Fruit fly (Drosophila melanogaster): ENCODE data around the gene CG9259.

Gene CG9259

dm6 chr2L:21104326-21104725 is 15.2 kb downstream of the CG9259 start, which contains the start of the genes CG46307 and Nhe2:
CG46307 (plus strand) TSS chr2L:21104568.
Nhe2 (plus strand) TSS chr2L:21104568.
- TF ChIP-seq lola (GFP tag; optimal IDR thresholded peaks at IDR 0.05): no peak
- no peak for TF ChIP-seq br (GFP tag; optimal IDR thresholded peaks at IDR 0.05)
- no peak for TF ChIP-seq sage (GFP tag; optimal IDR thresholded peaks at IDR 0.05)
- TF ChIP-seq N (GFP tag; optimal IDR thresholded peaks at IDR 0.05): no peak
- no peak for TF ChIP-seq Myc (optimal IDR thresholded peaks at IDR 0.05)
- TF ChIP-seq jim (GFP tag; optimal IDR thresholded peaks at IDR 0.05): no peak
- no peak for TF ChIP-seq Hr78 (GFP tag; optimal IDR thresholded peaks at IDR 0.05)
- no peak for TF ChIP-seq ey (GFP tag; optimal IDR thresholded peaks at IDR 0.05)
- no peak for TF ChIP-seq Jra (GFP tag; optimal IDR thresholded peaks at IDR 0.05)
- TF ChIP-seq CrebA (GFP tag; optimal IDR thresholded peaks at IDR 0.05; ENCODE audit: borderline replicate concordance): no peak
- no peak for TF ChIP-seq woc (GFP tag; optimal IDR thresholded peaks at IDR 0.05)
- TF ChIP-seq Sp1 (GFP tag; optimal IDR thresholded peaks at IDR 0.05): no peak
- TF ChIP-seq CG32264 (GFP tag; optimal IDR thresholded peaks at IDR 0.05): no peak
- no peak for TF ChIP-seq foxo (GFP tag; optimal IDR thresholded peaks at IDR 0.05)
- TF ChIP-seq dsf (GFP tag; optimal IDR thresholded peaks at IDR 0.05; ENCODE audit: borderline replicate concordance): no peak
- TF ChIP-seq GATAd (GFP tag; optimal IDR thresholded peaks at IDR 0.05): no peak

dm6 chr2L:21105127-21105526 is 16.0 kb downstream of the CG9259 start:
- TF ChIP-seq sage (GFP tag; optimal IDR thresholded peaks at IDR 0.05): no peak
- TF ChIP-seq dsf (GFP tag; optimal IDR thresholded peaks at IDR 0.05; ENCODE audit: borderline replicate concordance): no peak
- no peak for TF ChIP-seq GATAd (GFP tag; optimal IDR thresholded peaks at IDR 0.05)
- TF ChIP-seq dl (GFP tag; optimal IDR thresholded peaks at IDR 0.05; ENCODE audit: insufficient read depth in 1 of 2, partially characterized antibody in 2 of 2): no peak
- TF ChIP-seq dmrt93B (GFP tag; optimal IDR thresholded peaks at IDR 0.05): no peak
- no peak for TF ChIP-seq Rel (GFP tag; optimal IDR thresholded peaks at IDR 0.05)
- no peak for TF ChIP-seq Rel (tag; optimal IDR thresholded peaks at IDR 0.05)
- TF ChIP-seq Dif (GFP tag; optimal IDR thresholded peaks at IDR 0.05; ENCODE audit: partially characterized antibody): no peak
- TF ChIP-seq pan (optimal IDR thresholded peaks at IDR 0.05): no peak
- no peak for TF ChIP-seq OdsH (GFP tag; optimal IDR thresholded peaks at IDR 0.05)
- TF ChIP-seq br (GFP tag; optimal IDR thresholded peaks at IDR 0.05): no peak
- no peak for TF ChIP-seq CG9705 (GFP tag; optimal IDR thresholded peaks at IDR 0.05)
- TF ChIP-seq brk (GFP tag; optimal IDR thresholded peaks at IDR 0.05): no peak
- TF ChIP-seq Myc (optimal IDR thresholded peaks at IDR 0.05): no peak
- TF ChIP-seq Abd-B (GFP tag; optimal IDR thresholded peaks at IDR 0.05): no peak
- TF ChIP-seq N (GFP tag; optimal IDR thresholded peaks at IDR 0.05): no peak

dm6 chr2L:21107651-21108489 is 18.7 kb downstream of the CG9259 start:
- no peak for TF ChIP-seq N (GFP tag; optimal IDR thresholded peaks at IDR 0.05)
- TF ChIP-seq psq (GFP tag; optimal IDR thresholded peaks at IDR 0.05): peak; percentile 91
- TF ChIP-seq rgr (GFP tag; optimal IDR thresholded peaks at IDR 0.05): peak; percentile 31
- TF ChIP-seq h (GFP tag; optimal IDR thresholded peaks at IDR 0.05): peak; percentile 48
- peak in 1 of 2 experiments; percentile 39 for TF ChIP-seq foxo (GFP tag; optimal IDR thresholded peaks at IDR 0.05)
- no peak for TF ChIP-seq sv (GFP tag; optimal IDR thresholded peaks at IDR 0.05)
- TF ChIP-seq woc (GFP tag; optimal IDR thresholded peaks at IDR 0.05): peak; percentile 42
- TF ChIP-seq OdsH (GFP tag; optimal IDR thresholded peaks at IDR 0.05): peak; percentile 28
- TF ChIP-seq fru (GFP tag; optimal IDR thresholded peaks at IDR 0.05): peak; percentile 29
- peak; percentile 31 for TF ChIP-seq ey (GFP tag; optimal IDR thresholded peaks at IDR 0.05)
- peak; percentile 6 for TF ChIP-seq CG32264 (GFP tag; optimal IDR thresholded peaks at IDR 0.05)
- no peak for TF ChIP-seq dmrt93B (GFP tag; optimal IDR thresholded peaks at IDR 0.05)

dm6 chr2L:21108759-21109282 is 19.6 kb downstream of the CG9259 start:
- TF ChIP-seq jim (GFP tag; optimal IDR thresholded peaks at IDR 0.05) (no peak), ey (GFP tag; optimal IDR thresholded peaks at IDR 0.05) (no peak), OdsH (GFP tag; optimal IDR thresholded peaks at IDR 0.05) (no peak), foxo (GFP tag; optimal IDR thresholded peaks at IDR 0.05) (no peak), CG32264 (GFP tag; optimal IDR thresholded peaks at IDR 0.05) (no peak), CrebA (GFP tag; optimal IDR thresholded peaks at IDR 0.05; ENCODE audit: borderline replicate concordance) (no peak), HLH106 (tag; optimal IDR thresholded peaks at IDR 0.05) (no peak), h (GFP tag; optimal IDR thresholded peaks at IDR 0.05) (peak; percentile 31), sage (GFP tag; optimal IDR thresholded peaks at IDR 0.05) (no peak), usp (GFP tag; optimal IDR thresholded peaks at IDR 0.05) (no peak), Dif (GFP tag; optimal IDR thresholded peaks at IDR 0.05; ENCODE audit: partially characterized antibody) (no peak), pan (optimal IDR thresholded peaks at IDR 0.05) (no peak), fru (GFP tag; optimal IDR thresholded peaks at IDR 0.05) (peak; percentile 40), Vsx2 (GFP tag; optimal IDR thresholded peaks at IDR 0.05; ENCODE audit: partially characterized antibody) (no peak), rgr (GFP tag; optimal IDR thresholded peaks at IDR 0.05) (peak; percentile 26), dl (GFP tag; optimal IDR thresholded peaks at IDR 0.05; ENCODE audit: insufficient read depth in 1 of 2, partially characterized antibody in 2 of 2) (no peak), Hnf4 (GFP tag; optimal IDR thresholded peaks at IDR 0.05) (no peak), GATAd (GFP tag; optimal IDR thresholded peaks at IDR 0.05) (no peak), brk (GFP tag; optimal IDR thresholded peaks at IDR 0.05) (no peak), dmrt93B (GFP tag; optimal IDR thresholded peaks at IDR 0.05) (no peak), psq (GFP tag; optimal IDR thresholded peaks at IDR 0.05) (no peak), Myc (optimal IDR thresholded peaks at IDR 0.05) (no peak), Sp1 (GFP tag; optimal IDR thresholded peaks at IDR 0.05) (peak; percentile 37), Hr83 (GFP tag; optimal IDR thresholded peaks at IDR 0.05; ENCODE audit: poor library complexity, severe bottlenecking) (no peak), Rel (GFP tag; optimal IDR thresholded peaks at IDR 0.05) (no peak), Rel (tag; optimal IDR thresholded peaks at IDR 0.05) (no peak), sv (GFP tag; optimal IDR thresholded peaks at IDR 0.05) (peak; percentile 53), tai (GFP tag; optimal IDR thresholded peaks at IDR 0.05) (no peak), lola (GFP tag; optimal IDR thresholded peaks at IDR 0.05) (no peak), br (GFP tag; optimal IDR thresholded peaks at IDR 0.05) (peak; percentile 20), N (GFP tag; optimal IDR thresholded peaks at IDR 0.05) (no peak)

Measured in whole organism, wandering third instar larva.